Fruit fly (Drosophila melanogaster) whole organism, embryonic: ENCODE results near the gene CG11891.

Experiments
- BtbVII ChIP-seq: fragments of 200-800 bp; sonication (Bioruptor generic); optimal IDR thresholded peaks from 3 replicates; lab custom pipeline; 2017; ENCODE audit warnings: missing biosample characterization, mild to moderate bottlenecking, missing genetic modification characterization
- CG12219 ChIP-seq: fragments of 200-800 bp; sonication (Bioruptor generic); optimal IDR thresholded peaks from 3 replicates; lab custom pipeline; 2018; ENCODE audit warnings: missing biosample characterization, mild to moderate bottlenecking, missing genetic modification characterization
- CG15073 ChIP-seq: fragments of 200-800 bp; sonication (Bioruptor generic); optimal IDR thresholded peaks from 2 replicates; lab custom pipeline; 2016; ENCODE audit warnings: missing biosample characterization, missing genetic modification characterization
- CG1647 ChIP-seq: fragments of 200-800 bp; sonication (Bioruptor generic); optimal IDR thresholded peaks from 3 replicates; lab custom pipeline; 2016; ENCODE audit warnings: missing biosample characterization, missing genetic modification characterization
- Dek ChIP-seq: fragments of 200-800 bp; sonication (Bioruptor generic); optimal IDR thresholded peaks from 3 replicates; lab custom pipeline; 2019; ENCODE audit warnings: missing biosample characterization, mild to moderate bottlenecking, missing genetic modification characterization, moderate library complexity
- NFAT ChIP-seq: fragments of 200-800 bp; sonication (Bioruptor generic); IDR thresholded peaks from 2 replicates; pipeline ENCODE4 v1.3.6; 2022; ENCODE audit warnings: missing biosample characterization, missing genetic modification characterization
- Side ChIP-seq: fragments of 200-800 bp; sonication (Bioruptor generic); optimal IDR thresholded peaks from 2 replicates; lab custom pipeline; 2016; ENCODE audit warnings: missing biosample characterization, missing genetic modification characterization
- bowl ChIP-seq: fragments of 200-800 bp; sonication (Bioruptor generic); IDR thresholded peaks from 2 replicates; pipeline ENCODE4 v1.3.6; 2022; ENCODE audit warnings: missing biosample characterization, missing genetic modification characterization
- crc ChIP-seq: fragments of 200-800 bp; sonication (Bioruptor generic); optimal IDR thresholded peaks from 2 replicates; lab custom pipeline; 2016; ENCODE audit warnings: missing biosample characterization, missing genetic modification characterization
- ftz-f1 ChIP-seq: fragments of 200-800 bp; sonication (Bioruptor generic); optimal IDR thresholded peaks from 2 replicates; lab custom pipeline; 2016; ENCODE audit warnings: missing biosample characterization, missing genetic modification characterization
- pnt ChIP-seq: fragments of 200-800 bp; sonication (Bioruptor generic); optimal IDR thresholded peaks from 3 replicates; lab custom pipeline; 2016; ENCODE audit warnings: missing biosample characterization, missing genetic modification characterization
- sima ChIP-seq: fragments of 200-800 bp; sonication (Bioruptor generic); optimal IDR thresholded peaks from 2 replicates; lab custom pipeline; 2016; ENCODE audit warnings: missing biosample characterization, missing genetic modification characterization

DNA sequence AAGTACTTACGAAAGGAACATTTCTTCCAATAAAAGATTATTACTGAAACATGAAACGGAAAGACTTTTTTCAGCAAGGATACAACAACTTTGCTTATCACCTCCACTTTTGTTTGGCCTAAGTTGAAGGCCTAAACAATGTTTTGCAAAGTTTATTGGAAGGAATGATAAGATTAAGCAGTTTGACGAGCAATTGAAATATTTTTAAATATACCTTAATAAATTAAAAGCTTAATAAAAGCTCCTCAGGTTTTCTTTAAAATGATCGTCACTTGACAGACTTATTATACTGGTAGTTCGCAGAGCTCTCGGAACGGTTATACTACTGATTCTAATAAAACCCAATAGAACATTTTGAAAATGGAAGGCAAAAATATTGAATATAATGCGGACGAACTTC is 15.2 kb downstream of the CG11891 start, which contains the start of gene CG31104:
- TF ChIP-seq Side (GFP tag; lab: Kevin White, UChicago) (no peak), CG15073 (GFP tag; lab: Kevin White, UChicago) (no peak), CG12219 (no peak), ftz-f1 (GFP tag; lab: Kevin White, UChicago) (no peak), crc (GFP tag; lab: Kevin White, UChicago) (no peak), pnt (GFP tag; lab: Kevin White, UChicago) (no peak), BtbVII (GFP tag; lab: Kevin White, UChicago) (no peak), NFAT (no peak), Dek (tag; lab: Kevin White, UChicago) (no peak), sima (GFP tag; lab: Kevin White, UChicago) (no peak), CG1647 (GFP tag; lab: Kevin White, UChicago) (no peak), bowl (no peak)
